Worm (Caenorhabditis elegans) whole organism, early embryonic: ENCODE results near the gene C45H4.18.

Experiments used
- B0310.2 ChIP-seq: sonication (generic microtip); optimal IDR thresholded peaks from 2 replicates; lab custom pipeline; 2016; ENCODE audit warnings: mild to moderate bottlenecking, missing genetic modification characterization, missing compliant biosample characterization
- F13C5.2 ChIP-seq: sonication (generic microtip); optimal IDR thresholded peaks from 2 replicates; lab custom pipeline; 2017; ENCODE audit warnings: mild to moderate bottlenecking, missing genetic modification characterization, inconsistent platforms, missing compliant biosample characterization
- aly-1 ChIP-seq: sonication (generic microtip); optimal IDR thresholded peaks from 2 replicates; lab custom pipeline; 2016; ENCODE audit warnings: missing genetic modification characterization, missing compliant biosample characterization
- ama-1 ChIP-seq: fragments of 150-350 bp; optimal IDR thresholded peaks from 2 replicates; lab custom pipeline; 2014
- ceh-13 ChIP-seq: fragments of 200-800 bp; sonication (Bioruptor generic); optimal IDR thresholded peaks from 2 replicates; lab custom pipeline; 2018; ENCODE audit warnings: mild to moderate bottlenecking, missing genetic modification characterization, missing compliant biosample characterization
- ceh-36 ChIP-seq: sonication (generic microtip); optimal IDR thresholded peaks from 2 replicates; lab custom pipeline; 2016; ENCODE audit warnings: missing genetic modification characterization, inconsistent platforms, missing compliant biosample characterization
- ets-7 ChIP-seq: sonication (generic microtip); optimal IDR thresholded peaks from 2 replicates; lab custom pipeline; 2016; ENCODE audit warnings: missing genotype, missing genetic modification characterization, missing compliant biosample characterization
- flt-1 ChIP-seq: fragments of 200-800 bp; sonication (Bioruptor generic); IDR thresholded peaks from 2 replicates; pipeline ENCODE4 v1.3.6; 2022; ENCODE audit warnings: missing genetic modification characterization, missing compliant biosample characterization
- hmbx-1 ChIP-seq: sonication (generic microtip); optimal IDR thresholded peaks from 2 replicates; lab custom pipeline; 2016; ENCODE audit warnings: mild to moderate bottlenecking, missing genetic modification characterization, missing compliant biosample characterization
- hmg-4 ChIP-seq: fragments of 200-800 bp; sonication (Bioruptor generic); optimal IDR thresholded peaks from 2 replicates; lab custom pipeline; 2018; ENCODE audit warnings: mild to moderate bottlenecking, missing genetic modification characterization, missing compliant biosample characterization
- hnd-1 ChIP-seq: sonication (generic microtip); optimal IDR thresholded peaks from 2 replicates; lab custom pipeline; 2016; ENCODE audit warnings: missing genetic modification characterization, missing compliant biosample characterization
- pes-1 ChIP-seq: fragments of 200-800 bp; sonication (Bioruptor generic); IDR thresholded peaks from 2 replicates; pipeline ENCODE4 v1.3.6; 2022; ENCODE audit warnings: missing genetic modification reagents, missing genetic modification characterization, missing compliant biosample characterization
- scrt-1 ChIP-seq: fragments of 200-800 bp; sonication (Bioruptor generic); IDR thresholded peaks from 2 replicates; pipeline ENCODE4 v1.3.6; 2022; ENCODE audit warnings: missing genetic modification characterization, missing compliant biosample characterization
- sea-1 ChIP-seq: fragments of 200-800 bp; sonication (Bioruptor generic); conservative IDR thresholded peaks from 2 replicates; pipeline ENCODE4 v1.3.6; 2022; ENCODE audit warnings: missing genetic modification characterization, missing compliant biosample characterization
- tbx-11 ChIP-seq: fragments of 200-800 bp; sonication (Bioruptor generic); IDR thresholded peaks from 2 replicates; pipeline ENCODE4 v1.3.6; 2022; ENCODE audit warnings: missing genetic modification characterization, missing compliant biosample characterization
- tbx-37 ChIP-seq: fragments of 200-800 bp; sonication (Bioruptor generic); conservative IDR thresholded peaks from 2 replicates; pipeline ENCODE4 v1.3.6; 2022; ENCODE audit warnings: missing genetic modification reagents, missing genetic modification characterization, missing compliant biosample characterization
- tra-4 ChIP-seq: sonication (generic microtip); optimal IDR thresholded peaks from 2 replicates; lab custom pipeline; 2017; ENCODE audit warnings: missing genetic modification characterization, missing compliant biosample characterization

The C45H4.18 gene

ce11 chrV:2199594-2199993 lies 24.3 kb downstream of the C45H4.18 start:
- TF ChIP-seq B0310.2 (tag; lab: Kevin White, UChicago) (no peak), tbx-37 (GFP tag; lab: Robert Waterston, UW) (no peak), scrt-1 (no peak), ceh-13 (GFP tag; lab: Kevin White, UChicago) (no peak), ets-7 (no peak), flt-1 (no peak), hnd-1 (tag; lab: Kevin White, UChicago) (no peak), pes-1 (GFP tag; lab: Robert Waterston, UW) (no peak), sea-1 (GFP tag; lab: Robert Waterston, UW) (no peak), tra-4 (tag; lab: Kevin White, UChicago) (no peak), aly-1 (tag; lab: Kevin White, UChicago) (no peak), ceh-36 (tag; lab: Kevin White, UChicago) (no peak), hmg-4 (GFP tag; lab: Kevin White, UChicago) (no peak)

ce11 chrV:2200402-2200801 lies 25.1 kb downstream of the C45H4.18 start:
- TF ChIP-seq pes-1 (GFP tag; lab: Robert Waterston, UW), result no peak
- TF ChIP-seq aly-1 (tag; lab: Kevin White, UChicago), result no peak
- no peak for TF ChIP-seq ama-1 (lab: Kevin White, UChicago)
- TF ChIP-seq flt-1, result no peak
- TF ChIP-seq hmbx-1 (tag; lab: Kevin White, UChicago), result no peak
- no peak for TF ChIP-seq tbx-11 (GFP tag; lab: Robert Waterston, UW)

- TF ChIP-seq aly-1 (tag; lab: Kevin White, UChicago), result no peak
- TF ChIP-seq ceh-13 (GFP tag; lab: Kevin White, UChicago), result no peak
- TF ChIP-seq tbx-37 (GFP tag; lab: Robert Waterston, UW), result no peak
Measured at ce11 chrV:2201240-2201639, 25.9 kb downstream of the C45H4.18 start, which contains the start of gene cyp-32B1. Gene cyp-32B1 (minus strand): TSS chrV:2201415.

- no peak for TF ChIP-seq hmbx-1 (tag; lab: Kevin White, UChicago)
- no peak for TF ChIP-seq B0310.2 (tag; lab: Kevin White, UChicago)
- no peak for TF ChIP-seq tra-4 (tag; lab: Kevin White, UChicago)
- TF ChIP-seq hnd-1 (tag; lab: Kevin White, UChicago), result no peak
Measured at ce11 chrV:2204080-2204479, 28.7 kb downstream of the C45H4.18 start, which contains the start of gene cyp-33C12. Gene cyp-33C12 (minus strand): TSS chrV:2204400.

ce11 chrV:2206181-2206580 lies 30.8 kb downstream of the C45H4.18 start, which contains the start of gene srt-40:
Gene srt-40 (minus strand): TSS chrV:2206281.
- TF ChIP-seq ama-1 (lab: Kevin White, UChicago) (no peak), ets-7 (no peak), aly-1 (tag; lab: Kevin White, UChicago) (no peak), tbx-11 (GFP tag; lab: Robert Waterston, UW) (no peak), hmg-4 (GFP tag; lab: Kevin White, UChicago) (no peak), tra-4 (tag; lab: Kevin White, UChicago) (no peak), F13C5.2 (tag; lab: Kevin White, UChicago) (no peak), flt-1 (no peak), ceh-36 (tag; lab: Kevin White, UChicago) (no peak), hnd-1 (tag; lab: Kevin White, UChicago) (no peak), scrt-1 (no peak), tbx-37 (GFP tag; lab: Robert Waterston, UW) (no peak), sea-1 (GFP tag; lab: Robert Waterston, UW) (no peak), pes-1 (GFP tag; lab: Robert Waterston, UW) (no peak), hmbx-1 (tag; lab: Kevin White, UChicago) (no peak), ceh-13 (GFP tag; lab: Kevin White, UChicago) (no peak), B0310.2 (tag; lab: Kevin White, UChicago) (no peak)

- TF ChIP-seq ama-1 (lab: Kevin White, UChicago), result no peak
Measured at ce11 chrV:2206801-2207200, 31.5 kb downstream of the C45H4.18 start, which contains the start of gene svh-11. Gene svh-11 (plus strand): TSS chrV:2207101.

ce11 chrV:2207527-2207926 lies 32.2 kb downstream of the C45H4.18 start:
- TF ChIP-seq scrt-1 (no peak), aly-1 (tag; lab: Kevin White, UChicago) (no peak), B0310.2 (tag; lab: Kevin White, UChicago) (no peak), ets-7 (no peak), sea-1 (GFP tag; lab: Robert Waterston, UW) (no peak), hmg-4 (GFP tag; lab: Kevin White, UChicago) (no peak), tbx-11 (GFP tag; lab: Robert Waterston, UW) (no peak), F13C5.2 (tag; lab: Kevin White, UChicago) (no peak), ceh-36 (tag; lab: Kevin White, UChicago) (no peak), ceh-13 (GFP tag; lab: Kevin White, UChicago) (no peak), pes-1 (GFP tag; lab: Robert Waterston, UW) (no peak), ama-1 (lab: Kevin White, UChicago) (no peak), tbx-37 (GFP tag; lab: Robert Waterston, UW) (no peak), tra-4 (tag; lab: Kevin White, UChicago) (no peak), hnd-1 (tag; lab: Kevin White, UChicago) (no peak), hmbx-1 (tag; lab: Kevin White, UChicago) (no peak), flt-1 (no peak)

ce11 chrV:2211936-2212335 lies 36.6 kb downstream of the C45H4.18 start, which contains the start of gene nhr-133:
Gene nhr-133 (minus strand): TSS chrV:2212118.
- TF ChIP-seq pes-1 (GFP tag; lab: Robert Waterston, UW) (no peak), flt-1 (no peak), sea-1 (GFP tag; lab: Robert Waterston, UW) (no peak), hmg-4 (GFP tag; lab: Kevin White, UChicago) (no peak), tbx-37 (GFP tag; lab: Robert Waterston, UW) (no peak), hmbx-1 (tag; lab: Kevin White, UChicago) (no peak), F13C5.2 (tag; lab: Kevin White, UChicago) (no peak), tra-4 (tag; lab: Kevin White, UChicago) (no peak), B0310.2 (tag; lab: Kevin White, UChicago) (no peak), aly-1 (tag; lab: Kevin White, UChicago) (no peak), scrt-1 (no peak), ets-7 (no peak), ceh-36 (tag; lab: Kevin White, UChicago) (no peak)
